Fruit fly (Drosophila melanogaster) whole organism, embryonic: ENCODE measurements around the gene dod.

Experiments used
- Abd-B ChIP-seq: fragments of 200-800 bp; sonication (Bioruptor generic); optimal IDR thresholded peaks from 2 replicates; lab custom pipeline; 2018; ENCODE audit warnings: missing biosample characterization, mild to moderate bottlenecking, missing genetic modification characterization, moderate library complexity
- Asciz ChIP-seq: fragments of 200-800 bp; sonication (Bioruptor generic); optimal IDR thresholded peaks from 2 replicates; lab custom pipeline; 2017; ENCODE audit warnings: missing biosample characterization, mild to moderate bottlenecking, missing genetic modification characterization, missing genetic modification reagents
- Atf-2 ChIP-seq: fragments of 200-800 bp; sonication (Bioruptor generic); optimal IDR thresholded peaks from 2 replicates; lab custom pipeline; 2016; ENCODE audit warnings: missing biosample characterization, missing genetic modification characterization
- CG10267 ChIP-seq: fragments of 200-800 bp; sonication (Bioruptor generic); optimal IDR thresholded peaks from 2 replicates; lab custom pipeline; 2018; ENCODE audit warnings: missing biosample characterization, mild to moderate bottlenecking, missing genetic modification characterization, moderate library complexity
- CG12155 ChIP-seq: fragments of 200-800 bp; sonication (Bioruptor generic); optimal IDR thresholded peaks from 3 replicates; lab custom pipeline; 2016; ENCODE audit warnings: missing biosample characterization, missing genetic modification characterization
- CG12299 ChIP-seq: fragments of 200-800 bp; sonication (Bioruptor generic); optimal IDR thresholded peaks from 2 replicates; lab custom pipeline; 2018; ENCODE audit warnings: missing biosample characterization, mild to moderate bottlenecking, missing genetic modification characterization
- CG12391 ChIP-seq: fragments of 200-800 bp; sonication (Bioruptor generic); optimal IDR thresholded peaks from 3 replicates; lab custom pipeline; 2018; ENCODE audit warnings: missing biosample characterization, mild to moderate bottlenecking, missing genetic modification characterization, moderate library complexity
- CG13894 ChIP-seq: fragments of 200-800 bp; sonication (Bioruptor generic); optimal IDR thresholded peaks from 3 replicates; lab custom pipeline; 2018; ENCODE audit warnings: missing biosample characterization, mild to moderate bottlenecking, missing genetic modification characterization, moderate library complexity
- CG16779 ChIP-seq: fragments of 200-800 bp; sonication (Bioruptor generic); IDR thresholded peaks from 2 replicates; pipeline ENCODE4 v1.3.6; 2022; ENCODE audit warnings: missing biosample characterization, missing genetic modification characterization
- CG16863 ChIP-seq: fragments of 200-800 bp; sonication (Bioruptor generic); optimal IDR thresholded peaks from 3 replicates; lab custom pipeline; 2016; ENCODE audit warnings: missing biosample characterization, missing genetic modification characterization
- CG1792 ChIP-seq: fragments of 200-800 bp; sonication (Bioruptor generic); optimal IDR thresholded peaks from 2 replicates; lab custom pipeline; 2016; ENCODE audit warnings: missing biosample characterization, missing genetic modification characterization
- CG1832 ChIP-seq: fragments of 200-800 bp; sonication (Bioruptor generic); optimal IDR thresholded peaks from 2 replicates; lab custom pipeline; 2017; ENCODE audit warnings: missing biosample characterization, mild to moderate bottlenecking, missing genetic modification characterization, inconsistent platforms
- CG3163 ChIP-seq: fragments of 200-800 bp; sonication (Bioruptor generic); optimal IDR thresholded peaks from 3 replicates; lab custom pipeline; 2016; ENCODE audit warnings: missing biosample characterization, missing genetic modification characterization
- CG43689 ChIP-seq: fragments of 200-800 bp; sonication (Bioruptor generic); IDR thresholded peaks from 2 replicates; pipeline ENCODE4 v1.3.6; 2022; ENCODE audit warnings: missing biosample characterization, missing genetic modification characterization
- CG4424 ChIP-seq: fragments of 200-800 bp; sonication (Bioruptor generic); optimal IDR thresholded peaks from 3 replicates; lab custom pipeline; 2016; ENCODE audit warnings: missing biosample characterization, missing genetic modification characterization
- CG4617 ChIP-seq: fragments of 200-800 bp; sonication (Bioruptor generic); optimal IDR thresholded peaks from 3 replicates; lab custom pipeline; 2016; ENCODE audit warnings: missing biosample characterization, missing genetic modification characterization, borderline replicate concordance
- CG6175 ChIP-seq: fragments of 200-800 bp; sonication (Bioruptor generic); IDR thresholded peaks from 3 replicates; pipeline ENCODE4 v1.3.6; 2022; ENCODE audit warnings: missing biosample characterization, missing genetic modification characterization
- CG7839 ChIP-seq: fragments of 200-800 bp; sonication (Bioruptor generic); optimal IDR thresholded peaks from 3 replicates; lab custom pipeline; 2018; ENCODE audit warnings: missing biosample characterization, mild to moderate bottlenecking, missing genetic modification characterization, moderate library complexity
- CG8924 ChIP-seq: fragments of 200-800 bp; optimal IDR thresholded peaks from 3 replicates; lab custom pipeline; 2019; ENCODE audit warnings: missing biosample characterization, mild to moderate bottlenecking, missing genetic modification characterization, moderate library complexity
- CTCF ChIP-seq: fragments of 200-800 bp; sonication (Bioruptor generic); optimal IDR thresholded peaks from 2 replicates; lab custom pipeline; 2017; ENCODE audit warnings: missing biosample characterization, mild to moderate bottlenecking, missing genetic modification characterization, moderate library complexity
- CoRest ChIP-seq: fragments of 200-800 bp; sonication (Bioruptor generic); optimal IDR thresholded peaks from 3 replicates; lab custom pipeline; 2018; ENCODE audit warnings: missing biosample characterization, mild to moderate bottlenecking, missing genetic modification characterization, moderate library complexity
- H15 ChIP-seq: fragments of 200-800 bp; sonication (Bioruptor generic); IDR thresholded peaks from 3 replicates; pipeline ENCODE4 v1.3.6; 2022; ENCODE audit warnings: missing biosample characterization, missing genetic modification characterization
- Hmr ChIP-seq: fragments of 200-800 bp; sonication (Bioruptor generic); optimal IDR thresholded peaks from 3 replicates; lab custom pipeline; 2017; ENCODE audit warnings: mild to moderate bottlenecking, missing biosample characterization, missing genetic modification reagents, missing genetic modification characterization
- Hr39 ChIP-seq: fragments of >200 bp; optimal IDR thresholded peaks from 2 replicates; lab custom pipeline; 2017
- Hr51 ChIP-seq, 2 experiments: fragments of 200-800 bp; sonication (Bioruptor generic); optimal IDR thresholded peaks; 2 replicates in 1 of 2; 3 replicates in 1 of 2; lab custom pipeline; 2016 to 2018; ENCODE audit warnings: missing biosample characterization in 2 of 2, missing genetic modification characterization in 2 of 2, mild to moderate bottlenecking in 1 of 2, moderate library complexity in 1 of 2
- Jarid2 ChIP-seq: fragments of 200-800 bp; sonication (Bioruptor generic); optimal IDR thresholded peaks from 3 replicates; lab custom pipeline; 2017; ENCODE audit warnings: mild to moderate bottlenecking, missing biosample characterization, missing genetic modification reagents, missing genetic modification characterization
- MBD-R2 ChIP-seq: fragments of 200-800 bp; sonication (Bioruptor generic); IDR thresholded peaks from 2 replicates; pipeline ENCODE4 v1.3.6; 2022; ENCODE audit warnings: missing biosample characterization, missing genetic modification characterization
- Oli ChIP-seq: fragments of 200-800 bp; sonication (Bioruptor generic); optimal IDR thresholded peaks from 2 replicates; lab custom pipeline; 2018; ENCODE audit warnings: missing biosample characterization, mild to moderate bottlenecking, missing genetic modification characterization, moderate library complexity
- Poxn ChIP-seq: fragments of 200-800 bp; sonication (Bioruptor generic); IDR thresholded peaks from 2 replicates; pipeline ENCODE4 v1.3.6; 2022; ENCODE audit warnings: missing biosample characterization, missing genetic modification characterization
- bbx ChIP-seq: fragments of 200-800 bp; sonication (Bioruptor generic); IDR thresholded peaks from 2 replicates; pipeline ENCODE4 v1.3.6; 2022; ENCODE audit warnings: missing biosample characterization, missing genetic modification characterization; ENCODE audit not compliant: partially characterized antibody
- cas ChIP-seq: fragments of 200-800 bp; sonication (Bioruptor generic); IDR thresholded peaks from 2 replicates; pipeline ENCODE4 v1.3.6; 2022; ENCODE audit warnings: missing biosample characterization, missing genetic modification characterization
- chif ChIP-seq, 2 experiments: fragments of 200-800 bp; sonication (Bioruptor generic); optimal IDR thresholded peaks; 3 replicates each; lab custom pipeline; 2016; ENCODE audit warnings: missing biosample characterization in 2 of 2, missing genetic modification characterization in 2 of 2
- dmrt11E ChIP-seq: fragments of 200-800 bp; sonication (Bioruptor generic); optimal IDR thresholded peaks from 3 replicates; lab custom pipeline; 2018; ENCODE audit warnings: missing biosample characterization, mild to moderate bottlenecking, missing genetic modification characterization, moderate library complexity
- dpn ChIP-seq, 2 experiments: fragments of 200-800 bp; sonication (Bioruptor generic); optimal IDR thresholded peaks; 3 replicates each; lab custom pipeline; 2016; ENCODE audit warnings: missing biosample characterization in 2 of 2, missing genetic modification characterization in 2 of 2
- gce ChIP-seq: fragments of 200-800 bp; sonication (Bioruptor generic); IDR thresholded peaks from 3 replicates; pipeline ENCODE4 v1.3.6; 2022; ENCODE audit warnings: missing biosample characterization, missing genetic modification characterization
- gem ChIP-seq: fragments of 200-800 bp; sonication (Bioruptor generic); optimal IDR thresholded peaks from 2 replicates; lab custom pipeline; 2019; ENCODE audit warnings: missing biosample characterization, mild to moderate bottlenecking, missing genetic modification characterization, moderate library complexity
- hb ChIP-seq: fragments of 200-800 bp; sonication (Bioruptor generic); IDR thresholded peaks from 3 replicates; pipeline ENCODE4 v1.3.6; 2022; ENCODE audit warnings: missing biosample characterization, missing genetic modification characterization; ENCODE audit not compliant: partially characterized antibody
- insv ChIP-seq, 2 experiments: fragments of 200-800 bp; sonication (Bioruptor generic); optimal IDR thresholded peaks; 3 replicates each; lab custom pipeline; 2016 to 2018; ENCODE audit warnings: missing biosample characterization in 2 of 2, missing genetic modification characterization in 2 of 2
- maf-S ChIP-seq: fragments of 200-800 bp; sonication (Bioruptor generic); optimal IDR thresholded peaks from 2 replicates; lab custom pipeline; 2016; ENCODE audit warnings: missing biosample characterization, missing genetic modification characterization
- mam ChIP-seq: fragments of 200-800 bp; sonication (Bioruptor generic); optimal IDR thresholded peaks from 3 replicates; lab custom pipeline; 2016; ENCODE audit warnings: missing biosample characterization, missing genetic modification characterization
- mirr ChIP-seq: fragments of 200-800 bp; sonication (Bioruptor generic); optimal IDR thresholded peaks from 3 replicates; lab custom pipeline; 2018; ENCODE audit warnings: missing biosample characterization, mild to moderate bottlenecking, missing genetic modification characterization
- pb ChIP-seq: fragments of 200-800 bp; sonication (Bioruptor generic); optimal IDR thresholded peaks from 3 replicates; lab custom pipeline; 2016; ENCODE audit warnings: missing biosample characterization, missing genetic modification characterization
- peb ChIP-seq: fragments of 200-800 bp; sonication (Bioruptor generic); IDR thresholded peaks from 2 replicates; pipeline ENCODE4 v1.3.6; 2022; ENCODE audit warnings: missing biosample characterization, missing genetic modification characterization
- pros ChIP-seq: fragments of 200-800 bp; sonication (Bioruptor generic); optimal IDR thresholded peaks from 3 replicates; lab custom pipeline; 2019; ENCODE audit warnings: missing biosample characterization, mild to moderate bottlenecking, missing genetic modification characterization, moderate library complexity
- sob ChIP-seq: fragments of 200-800 bp; sonication (Bioruptor generic); IDR thresholded peaks from 2 replicates; pipeline ENCODE4 v1.3.6; 2022; ENCODE audit warnings: missing biosample characterization, missing genetic modification characterization
- ssp ChIP-seq: fragments of 200-800 bp; sonication (Bioruptor generic); IDR thresholded peaks from 2 replicates; pipeline ENCODE4 v1.3.6; 2022; ENCODE audit warnings: missing biosample characterization, missing genetic modification characterization
- tup ChIP-seq: fragments of 200-800 bp; sonication (Bioruptor generic); optimal IDR thresholded peaks from 2 replicates; lab custom pipeline; 2016; ENCODE audit warnings: missing biosample characterization, mild to moderate bottlenecking, missing genetic modification characterization, moderate library complexity
- zfh2 ChIP-seq: fragments of 200-800 bp; sonication (Bioruptor generic); optimal IDR thresholded peaks from 2 replicates; lab custom pipeline; 2016; ENCODE audit warnings: missing biosample characterization, missing genetic modification characterization

The dod gene

dm6 chrX:21373659-21374426 lies 28.7 kb downstream of the dod start, which contains the start of gene slgA (continued):
- TF ChIP-seq Poxn (GFP tag; lab: Robert Waterston, UW) (no peak), CG1832 (GFP tag; lab: Kevin White, UChicago) (peak; percentile 77), CG43689 (GFP tag; lab: Robert Waterston, UW) (no peak), dpn (GFP tag; optimal IDR thresholded peaks at IDR 0.05; lab: Kevin White, UChicago) (peak in 1 of 2 experiments; percentile 46)

DNA sequence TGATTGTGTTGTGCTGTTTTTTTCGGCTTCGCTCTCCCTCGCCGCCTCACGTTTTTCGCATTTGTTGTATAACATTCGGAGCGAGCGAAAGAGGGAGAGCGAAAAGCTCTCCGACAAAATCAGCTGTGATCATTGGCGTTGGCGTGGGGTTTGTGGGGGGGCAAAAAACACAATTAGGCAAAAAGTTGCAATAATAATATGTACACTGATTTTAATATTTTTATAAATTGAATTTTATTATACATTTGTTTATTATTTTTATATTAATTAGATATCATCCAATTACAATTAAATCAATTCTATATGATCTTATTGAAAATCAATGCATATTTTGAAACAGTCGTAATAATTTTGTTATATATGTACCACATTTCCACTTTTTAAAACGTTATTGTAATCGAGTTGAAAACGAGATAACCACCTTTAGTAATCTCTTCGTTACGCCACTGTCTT lies 30.5 kb downstream of the dod start:
- TF ChIP-seq CG6175 (GFP tag; lab: Robert Waterston, UW), result no peak
- TF ChIP-seq Asciz, result peak; percentile 29
- TF ChIP-seq cas (GFP tag; lab: Robert Waterston, UW), result no peak
- no peak for TF ChIP-seq CG43689 (GFP tag; lab: Robert Waterston, UW)
- no peak for TF ChIP-seq peb
- peak; percentile 60 for TF ChIP-seq CG7839 (tag; lab: Kevin White, UChicago)
- peak; percentile 27 for TF ChIP-seq CG12155 (GFP tag; lab: Kevin White, UChicago)
- TF ChIP-seq sob, result no peak
- no peak for TF ChIP-seq dmrt11E (tag; lab: Kevin White, UChicago)
- peak; percentile 75 for TF ChIP-seq gem (tag; lab: Kevin White, UChicago)
- TF ChIP-seq Hr39, result no peak
- TF ChIP-seq gce (GFP tag; lab: Robert Waterston, UW), result no peak
- no peak for TF ChIP-seq chif (GFP tag; optimal IDR thresholded peaks at IDR 0.05; lab: Kevin White, UChicago)
- TF ChIP-seq zfh2 (GFP tag; lab: Kevin White, UChicago), result no peak
- no peak for TF ChIP-seq hb (GFP tag; lab: Robert Waterston, UW)
- no peak for TF ChIP-seq CG12299 (tag; lab: Kevin White, UChicago)
- no peak for TF ChIP-seq Abd-B (GFP tag; lab: Kevin White, UChicago)
- no peak for TF ChIP-seq tup (GFP tag; lab: Kevin White, UChicago)
- no peak for TF ChIP-seq Jarid2 (GFP tag; lab: Kevin White, UChicago)
- TF ChIP-seq CG16779, result no peak
- no peak for TF ChIP-seq CG1832 (GFP tag; lab: Kevin White, UChicago)
- no peak for TF ChIP-seq mirr (GFP tag; lab: Kevin White, UChicago)
- TF ChIP-seq insv (GFP tag; optimal IDR thresholded peaks at IDR 0.05; lab: Kevin White, UChicago), result no peak
- TF ChIP-seq CG3163 (GFP tag; lab: Kevin White, UChicago), result no peak
- no peak for TF ChIP-seq ssp (GFP tag; lab: Robert Waterston, UW)
- TF ChIP-seq CTCF (GFP tag; lab: Kevin White, UChicago), result no peak
- no peak for TF ChIP-seq pb (GFP tag; lab: Kevin White, UChicago)
- no peak; the same call in 1 of the 2 replicates for TF ChIP-seq MBD-R2 (GFP tag; lab: Robert Waterston, UW)
- no peak for TF ChIP-seq CG4617 (GFP tag; lab: Kevin White, UChicago)
- no peak for TF ChIP-seq pros (GFP tag; lab: Kevin White, UChicago)
- TF ChIP-seq CG4424 (GFP tag; lab: Kevin White, UChicago), result peak; percentile 36
- no peak for TF ChIP-seq H15 (GFP tag; lab: Robert Waterston, UW)
- no peak for TF ChIP-seq Atf-2 (GFP tag; lab: Kevin White, UChicago)
- TF ChIP-seq Hmr (GFP tag; lab: Kevin White, UChicago), result peak; percentile 60
- TF ChIP-seq maf-S (GFP tag; lab: Kevin White, UChicago), result no peak
- peak; percentile 37 for TF ChIP-seq CG12391 (tag; lab: Kevin White, UChicago)
- TF ChIP-seq CG13894 (tag; lab: Kevin White, UChicago), result no peak
- no peak for TF ChIP-seq Hr51 (GFP tag; optimal IDR thresholded peaks at IDR 0.05; lab: Kevin White, UChicago)
- peak; percentile 39 for TF ChIP-seq CoRest (tag; lab: Kevin White, UChicago)
- TF ChIP-seq Oli (tag; lab: Kevin White, UChicago), result peak; percentile 45
- no peak for TF ChIP-seq CG1792 (GFP tag; lab: Kevin White, UChicago)
- TF ChIP-seq CG16863 (GFP tag; lab: Kevin White, UChicago), result no peak
- TF ChIP-seq CG10267 (tag; lab: Kevin White, UChicago), result peak; percentile 19
- peak; percentile 59 for TF ChIP-seq CG8924
- no peak for TF ChIP-seq mam (GFP tag; lab: Kevin White, UChicago)
- no peak for TF ChIP-seq bbx (GFP tag; lab: Robert Waterston, UW)
